Fruit fly (Drosophila melanogaster): ENCODE measurements around the gene Pex12.

DNA sequence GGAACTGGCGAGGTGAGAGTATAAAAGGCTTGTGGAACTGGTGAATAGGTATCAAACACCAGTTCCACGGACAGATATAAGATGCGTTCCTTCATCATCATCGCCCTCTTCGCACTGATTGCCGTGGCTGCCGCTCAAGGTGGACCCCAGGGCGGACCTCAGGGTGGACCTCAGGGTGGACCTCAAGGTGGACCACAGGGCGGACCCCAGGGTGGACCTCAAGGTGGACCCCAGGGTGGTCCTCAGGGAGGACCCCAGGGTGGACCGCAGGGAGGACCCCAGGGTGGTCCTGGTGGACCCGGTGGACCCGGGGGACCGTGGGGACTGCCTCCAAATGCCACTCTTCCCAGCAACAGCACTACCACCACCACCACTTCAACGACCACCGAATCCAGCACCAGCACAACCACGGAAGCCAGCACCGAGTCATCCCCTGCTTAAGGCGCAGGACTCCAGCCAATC lies 36.6 kb upstream of the Pex12 start, which contains the start of gene CG13947:
- no peak for TF ChIP-seq Ssrp (tag; optimal IDR thresholded peaks at IDR 0.05)
- TF ChIP-seq Hand (GFP tag; optimal IDR thresholded peaks at IDR 0.05), result no peak
- no peak for TF ChIP-seq B-H1 (GFP tag; IDR thresholded peaks at IDR 0.05)
- TF ChIP-seq CG14860 (GFP tag; IDR thresholded peaks at IDR 0.05; ENCODE audit: partially characterized antibody), result no peak
- TF ChIP-seq CG31388 (GFP tag; optimal IDR thresholded peaks at IDR 0.05), result no peak
- TF ChIP-seq ac (GFP tag; optimal IDR thresholded peaks at IDR 0.05), result no peak
- TF ChIP-seq CG18011 (GFP tag; optimal IDR thresholded peaks at IDR 0.05), result no peak
- no peak for TF ChIP-seq CG8359 (GFP tag; optimal IDR thresholded peaks at IDR 0.05; ENCODE audit: borderline replicate concordance)
- no peak for TF ChIP-seq ems (GFP tag; optimal IDR thresholded peaks at IDR 0.05)
- TF ChIP-seq fd64A (GFP tag; optimal IDR thresholded peaks at IDR 0.05), result no peak
- TF ChIP-seq CG12769 (tag; optimal IDR thresholded peaks at IDR 0.05), result no peak
- no peak for TF ChIP-seq psq (GFP tag; optimal IDR thresholded peaks at IDR 0.05)
- no peak for TF ChIP-seq gem (tag; optimal IDR thresholded peaks at IDR 0.05)
